Worm (Caenorhabditis elegans) whole organism, L2 larva: ENCODE measurements around the gene F54D8.10.

Experiments used
- R02D3.7 ChIP-seq: fragments of 150-350 bp; optimal IDR thresholded peaks from 2 replicates; lab custom pipeline; 2014; ENCODE audit warnings: missing biosample characterization, missing genetic modification characterization
- Y55F3AM.14 ChIP-seq: fragments of 200-800 bp; sonication (Bioruptor generic); optimal IDR thresholded peaks from 2 replicates; lab custom pipeline; 2018; ENCODE audit warnings: mild to moderate bottlenecking, missing genetic modification characterization, missing compliant biosample characterization
- ZK546.5 ChIP-seq: sonication (generic microtip); optimal IDR thresholded peaks from 2 replicates; lab custom pipeline; 2017; ENCODE audit warnings: missing biosample characterization, missing genetic modification characterization
- alr-1 ChIP-seq: fragments of 150-350 bp; optimal IDR thresholded peaks from 2 replicates; lab custom pipeline; 2014; ENCODE audit warnings: missing biosample characterization, missing genetic modification characterization
- aly-2 ChIP-seq: fragments of 150-350 bp; optimal IDR thresholded peaks from 2 replicates; lab custom pipeline; 2014; ENCODE audit warnings: missing biosample characterization, missing genetic modification characterization
- ama-1 ChIP-seq: fragments of 150-350 bp; optimal IDR thresholded peaks from 2 replicates; lab custom pipeline; 2018; ENCODE audit warnings: inconsistent platforms
- blmp-1 ChIP-seq: sonication (generic microtip); optimal IDR thresholded peaks from 2 replicates; lab custom pipeline; 2017; ENCODE audit warnings: missing genetic modification characterization, mild to moderate bottlenecking, missing compliant biosample characterization, antibody characterized with exemption, moderate library complexity; ENCODE audit not compliant: insufficient read depth
- crh-2 ChIP-seq: sonication (generic microtip); optimal IDR thresholded peaks from 2 replicates; lab custom pipeline; 2017; ENCODE audit warnings: missing biosample characterization, missing genetic modification characterization
- dmd-4 ChIP-seq: sonication (generic microtip); optimal IDR thresholded peaks from 2 replicates; lab custom pipeline; 2017; ENCODE audit warnings: missing biosample characterization, missing genetic modification characterization
- egl-27 ChIP-seq: sonication (generic microtip); optimal IDR thresholded peaks from 3 replicates; lab custom pipeline; 2017; ENCODE audit warnings: missing biosample characterization, missing genetic modification reagents, missing genetic modification characterization
- elt-3 ChIP-seq: sonication (generic microtip); optimal IDR thresholded peaks from 2 replicates; lab custom pipeline; 2017; ENCODE audit warnings: missing biosample characterization, missing genetic modification characterization
- fos-1 ChIP-seq: fragments of 150-350 bp; optimal IDR thresholded peaks from 2 replicates; lab custom pipeline; 2014; ENCODE audit warnings: missing biosample characterization, missing genetic modification characterization
- gmeb-1 ChIP-seq: fragments of 150-350 bp; optimal IDR thresholded peaks from 2 replicates; lab custom pipeline; 2014; ENCODE audit warnings: missing biosample characterization, missing genetic modification characterization
- lin-11 ChIP-seq: fragments of 150-350 bp; sonication (generic microtip); optimal IDR thresholded peaks from 2 replicates; lab custom pipeline; 2014; ENCODE audit warnings: missing biosample characterization, missing genetic modification characterization, inconsistent platforms, mixed read lengths
- lin-13 ChIP-seq: fragments of 150-350 bp; optimal IDR thresholded peaks from 2 replicates; lab custom pipeline; 2014; ENCODE audit warnings: missing biosample characterization, missing genetic modification reagents, missing genetic modification characterization
- lin-39 ChIP-seq: fragments of 150-350 bp; optimal IDR thresholded peaks from 2 replicates; lab custom pipeline; 2014; ENCODE audit warnings: missing biosample characterization, missing genetic modification reagents, missing genetic modification characterization
- lsy-2 ChIP-seq, 2 experiments: fragments of 150-350 bp in 1 of 2; sonication (generic microtip) in 1 of 2; optimal IDR thresholded peaks; 2 replicates each; lab custom pipeline; 2014 to 2017; ENCODE audit warnings: missing biosample characterization in 2 of 2, missing genetic modification characterization in 2 of 2
- mab-5 ChIP-seq: fragments of 150-350 bp; optimal IDR thresholded peaks from 2 replicates; lab custom pipeline; 2014; ENCODE audit warnings: missing biosample characterization, missing genetic modification characterization
- mbf-1 ChIP-seq: sonication (generic microtip); optimal IDR thresholded peaks from 2 replicates; lab custom pipeline; 2017; ENCODE audit warnings: missing biosample characterization, missing genetic modification characterization
- mdl-1 ChIP-seq, 2 experiments: fragments of 150-350 bp in 1 of 2; sonication (generic microtip) in 1 of 2; optimal IDR thresholded peaks; 2 replicates each; lab custom pipeline; 2017; ENCODE audit warnings: missing biosample characterization in 2 of 2, missing genetic modification characterization in 2 of 2
- nhr-10 ChIP-seq: sonication (generic microtip); optimal IDR thresholded peaks from 2 replicates; lab custom pipeline; 2017; ENCODE audit warnings: missing biosample characterization, missing genetic modification characterization
- nhr-11 ChIP-seq: fragments of 150-350 bp; optimal IDR thresholded peaks from 2 replicates; lab custom pipeline; 2014; ENCODE audit warnings: missing biosample characterization, missing genetic modification characterization
- nhr-129 ChIP-seq: fragments of 150-350 bp; optimal IDR thresholded peaks from 2 replicates; lab custom pipeline; 2014; ENCODE audit warnings: missing biosample characterization, missing genetic modification characterization
- nhr-21 ChIP-seq: fragments of 150-350 bp; optimal IDR thresholded peaks from 2 replicates; lab custom pipeline; 2014; ENCODE audit warnings: missing biosample characterization, missing genetic modification characterization
- nhr-23 ChIP-seq: fragments of 150-350 bp; optimal IDR thresholded peaks from 2 replicates; lab custom pipeline; 2014; ENCODE audit warnings: missing biosample characterization, missing genetic modification reagents, missing genetic modification characterization
- nhr-237 ChIP-seq: fragments of 150-350 bp; optimal IDR thresholded peaks from 2 replicates; lab custom pipeline; 2014; ENCODE audit warnings: missing biosample characterization, missing genetic modification characterization
- nhr-25 ChIP-seq: fragments of 150-350 bp; sonication (generic microtip); optimal IDR thresholded peaks from 3 replicates; lab custom pipeline; 2014; ENCODE audit warnings: missing biosample characterization, missing genetic modification characterization
- nhr-6 ChIP-seq: fragments of 150-350 bp; optimal IDR thresholded peaks from 2 replicates; lab custom pipeline; 2014; ENCODE audit warnings: missing biosample characterization, missing genetic modification characterization
- nhr-77 ChIP-seq: fragments of 150-350 bp; optimal IDR thresholded peaks from 2 replicates; lab custom pipeline; 2014; ENCODE audit warnings: missing biosample characterization, missing genetic modification characterization
- peb-1 ChIP-seq: fragments of 150-350 bp; optimal IDR thresholded peaks from 2 replicates; lab custom pipeline; 2014; ENCODE audit warnings: missing biosample characterization, missing genetic modification characterization
- sem-4 ChIP-seq: fragments of 150-350 bp; optimal IDR thresholded peaks from 2 replicates; lab custom pipeline; 2014; ENCODE audit warnings: missing biosample characterization, missing genetic modification reagents, missing genetic modification characterization
- skn-1 ChIP-seq: sonication (generic microtip); optimal IDR thresholded peaks from 2 replicates; lab custom pipeline; 2017; ENCODE audit warnings: missing biosample characterization, missing genetic modification characterization
- sma-3 ChIP-seq: sonication (generic microtip); optimal IDR thresholded peaks from 2 replicates; lab custom pipeline; 2016; ENCODE audit warnings: missing genetic modification reagents, missing genetic modification characterization, missing compliant biosample characterization
- sma-9 ChIP-seq, 2 experiments: fragments of 150-350 bp in 1 of 2; sonication (generic microtip) in 1 of 2; optimal IDR thresholded peaks; 2 replicates each; lab custom pipeline; 2014 to 2016; ENCODE audit warnings: missing genetic modification characterization in 2 of 2, mild to moderate bottlenecking in 1 of 2, missing biosample characterization in 1 of 2, missing compliant biosample characterization in 1 of 2, missing genetic modification reagents in 1 of 2, moderate library complexity in 1 of 2
- snpc-4 ChIP-seq: fragments of 150-350 bp; optimal IDR thresholded peaks from 2 replicates; lab custom pipeline; 2014; ENCODE audit warnings: missing biosample characterization, missing genetic modification characterization
- unc-39 ChIP-seq: fragments of 150-350 bp; optimal IDR thresholded peaks from 2 replicates; lab custom pipeline; 2014; ENCODE audit warnings: missing biosample characterization, missing genetic modification characterization
- unc-55 ChIP-seq: fragments of 150-350 bp; sonication (generic microtip); optimal IDR thresholded peaks from 3 replicates; lab custom pipeline; 2014; ENCODE audit warnings: missing biosample characterization, missing genetic modification reagents, missing genetic modification characterization
- unc-62 ChIP-seq: fragments of 150-350 bp; optimal IDR thresholded peaks from 2 replicates; lab custom pipeline; 2014; ENCODE audit warnings: missing biosample characterization, missing genetic modification reagents, missing genetic modification characterization
- zag-1 ChIP-seq: fragments of 150-350 bp; optimal IDR thresholded peaks from 2 replicates; lab custom pipeline; 2014; ENCODE audit warnings: missing biosample characterization, missing genetic modification characterization
- ztf-4 ChIP-seq: fragments of 150-350 bp; optimal IDR thresholded peaks from 2 replicates; lab custom pipeline; 2014; ENCODE audit warnings: missing biosample characterization, missing genetic modification characterization

Gene F54D8.10

ce11 chrIII:5089489-5089888 is 5.1 kb upstream of the F54D8.10 start:
- TF ChIP-seq nhr-25 (tag; lab: Kevin White, UChicago): peak; percentile 37
- TF ChIP-seq sma-3 (GFP tag; lab: Kevin White, UChicago): no peak
- TF ChIP-seq fos-1: peak; percentile 2
- no peak for TF ChIP-seq skn-1
- TF ChIP-seq zag-1 (tag; lab: Kevin White, UChicago): no peak
- TF ChIP-seq dmd-4 (tag; lab: Kevin White, UChicago): no peak
- TF ChIP-seq mab-5 (tag; lab: Kevin White, UChicago): no peak
- TF ChIP-seq nhr-21: peak; percentile 68
- no peak for TF ChIP-seq unc-55 (GFP tag; lab: Kevin White, UChicago)
- TF ChIP-seq sma-9 (GFP tag; optimal IDR thresholded peaks at IDR 0.05; lab: Kevin White, UChicago): peak; percentile 77
- no peak for TF ChIP-seq sma-9 (tag; optimal IDR thresholded peaks at IDR 0.05; lab: Kevin White, UChicago)
- no peak for TF ChIP-seq lin-39 (tag; lab: Kevin White, UChicago)
- TF ChIP-seq ama-1: no peak

- TF ChIP-seq snpc-4 (no peak), egl-27 (no peak), peb-1 (tag; lab: Kevin White, UChicago) (no peak)
Observed at ce11 chrIII:5092345-5092744, 2.3 kb upstream of the F54D8.10 start.

- TF ChIP-seq sma-9 (GFP tag; optimal IDR thresholded peaks at IDR 0.05; lab: Kevin White, UChicago) (peak; percentile 94), sma-9 (tag; optimal IDR thresholded peaks at IDR 0.05; lab: Kevin White, UChicago) (no peak), mbf-1 (tag; lab: Kevin White, UChicago) (no peak), mdl-1 (tag; optimal IDR thresholded peaks at IDR 0.05; lab: Kevin White, UChicago) (peak in 1 of 2 experiments; percentile 33), nhr-77 (tag; lab: Kevin White, UChicago) (no peak), nhr-23 (tag; lab: Kevin White, UChicago) (no peak), nhr-21 (peak; percentile 82), dmd-4 (tag; lab: Kevin White, UChicago) (no peak), nhr-129 (tag; lab: Kevin White, UChicago) (no peak), lin-11 (no peak), crh-2 (tag; lab: Kevin White, UChicago) (peak; percentile 5), elt-3 (no peak), nhr-6 (tag; lab: Kevin White, UChicago) (no peak), fos-1 (peak; percentile 17), blmp-1 (tag; lab: Kevin White, UChicago) (peak; percentile 46), egl-27 (no peak), lsy-2 (tag; optimal IDR thresholded peaks at IDR 0.05; lab: Kevin White, UChicago) (peak in 1 of 2 experiments; percentile 1)
Observed at ce11 chrIII:5096741-5097140, 2.1 kb downstream of the F54D8.10 start.

ce11 chrIII:5098740-5099276 is 4.2 kb downstream of the F54D8.10 start:
- no peak for TF ChIP-seq nhr-237 (tag; lab: Kevin White, UChicago)
- TF ChIP-seq unc-62 (GFP tag; lab: Kevin White, UChicago): no peak
- no peak for TF ChIP-seq nhr-6 (tag; lab: Kevin White, UChicago)

- TF ChIP-seq aly-2 (tag; lab: Kevin White, UChicago): no peak
- no peak for TF ChIP-seq gmeb-1
- no peak for TF ChIP-seq blmp-1 (tag; lab: Kevin White, UChicago)
- TF ChIP-seq zag-1 (tag; lab: Kevin White, UChicago): no peak
- no peak for TF ChIP-seq snpc-4
- no peak for TF ChIP-seq lin-13 (GFP tag; lab: Kevin White, UChicago)
Observed at ce11 chrIII:5099500-5099899, 4.9 kb downstream of the F54D8.10 start.

ce11 chrIII:5102616-5103015 is 8.0 kb downstream of the F54D8.10 start, which contains the start of gene F54D8.6:
Gene F54D8.6, plus strand, starts transcription at chrIII:5102985.
- no peak for TF ChIP-seq elt-3
- TF ChIP-seq ztf-4: no peak
- TF ChIP-seq peb-1 (tag; lab: Kevin White, UChicago): no peak
- no peak for TF ChIP-seq blmp-1 (tag; lab: Kevin White, UChicago)
- TF ChIP-seq egl-27: no peak
- no peak for TF ChIP-seq nhr-10 (tag; lab: Kevin White, UChicago)
- peak in 1 of 2 experiments; percentile 69 for TF ChIP-seq lsy-2 (tag; optimal IDR thresholded peaks at IDR 0.05; lab: Kevin White, UChicago)
- peak; percentile 2 for TF ChIP-seq mab-5 (tag; lab: Kevin White, UChicago)
- TF ChIP-seq gmeb-1: peak; percentile 40
- no peak for TF ChIP-seq nhr-23 (tag; lab: Kevin White, UChicago)
- TF ChIP-seq sem-4 (tag; lab: Kevin White, UChicago): no peak
- TF ChIP-seq dmd-4 (tag; lab: Kevin White, UChicago): no peak
- TF ChIP-seq nhr-25 (tag; lab: Kevin White, UChicago): peak; percentile 23
- no peak for TF ChIP-seq R02D3.7 (tag; lab: Kevin White, UChicago)
- no peak for TF ChIP-seq Y55F3AM.14
- TF ChIP-seq alr-1 (tag; lab: Kevin White, UChicago): no peak
- TF ChIP-seq mbf-1 (tag; lab: Kevin White, UChicago): no peak
- TF ChIP-seq zag-1 (tag; lab: Kevin White, UChicago): no peak
- no peak for TF ChIP-seq skn-1
- TF ChIP-seq crh-2 (tag; lab: Kevin White, UChicago): peak; percentile 35
- no peak for TF ChIP-seq unc-39 (tag; lab: Kevin White, UChicago)
- peak; percentile 43 for TF ChIP-seq sma-9 (GFP tag; optimal IDR thresholded peaks at IDR 0.05; lab: Kevin White, UChicago)
- TF ChIP-seq sma-9 (tag; optimal IDR thresholded peaks at IDR 0.05; lab: Kevin White, UChicago): no peak
- no peak for TF ChIP-seq nhr-11
- TF ChIP-seq mdl-1 (tag; optimal IDR thresholded peaks at IDR 0.05; lab: Kevin White, UChicago): no peak
- TF ChIP-seq ZK546.5 (tag; lab: Kevin White, UChicago): no peak
- TF ChIP-seq sma-3 (GFP tag; lab: Kevin White, UChicago): peak; percentile 54
